Worm (Caenorhabditis elegans): ENCODE measurements around the gene clec-56.

The clec-56 gene

ce11 chrV:14504774-14505173 is 30.6 kb downstream of the clec-56 start:
- peak; percentile 29 for TF ChIP-seq M03D4.4 (tag; optimal IDR thresholded peaks at IDR 0.05)
- no peak for TF ChIP-seq zip-8 (tag; optimal IDR thresholded peaks at IDR 0.05)
- peak; percentile 66 for TF ChIP-seq drap-1 (GFP tag; optimal IDR thresholded peaks at IDR 0.05)
- TF ChIP-seq unc-120 (tag; optimal IDR thresholded peaks at IDR 0.05; ENCODE audit: poor library complexity, severe bottlenecking): no peak

ce11 chrV:14505745-14506214 is 31.6 kb downstream of the clec-56 start:
- TF ChIP-seq unc-39 (tag; optimal IDR thresholded peaks at IDR 0.05) (no peak), elt-3 (tag; optimal IDR thresholded peaks at IDR 0.05) (peak; percentile 14), sptf-1 (tag; optimal IDR thresholded peaks at IDR 0.05) (peak; percentile 30), M03D4.4 (tag; optimal IDR thresholded peaks at IDR 0.05) (no peak), drap-1 (GFP tag; optimal IDR thresholded peaks at IDR 0.05) (peak; percentile 62), unc-120 (tag; optimal IDR thresholded peaks at IDR 0.05; ENCODE audit: poor library complexity, severe bottlenecking) (no peak), elt-1 (tag; optimal IDR thresholded peaks at IDR 0.05; ENCODE audit: borderline replicate concordance, insufficient read depth) (peak; percentile 92), ceh-83 (GFP tag; optimal IDR thresholded peaks at IDR 0.05) (no peak), sem-2 (GFP tag; optimal IDR thresholded peaks at IDR 0.05) (peak; percentile 7), mep-1 (tag; optimal IDR thresholded peaks at IDR 0.05) (no peak), cnd-1 (tag; optimal IDR thresholded peaks at IDR 0.05) (peak; percentile 15), blmp-1 (tag; optimal IDR thresholded peaks at IDR 0.05) (no peak), hlh-1 (tag; optimal IDR thresholded peaks at IDR 0.05) (no peak), ztf-11 (tag; optimal IDR thresholded peaks at IDR 0.05) (no peak), snpc-4 (tag; optimal IDR thresholded peaks at IDR 0.05) (no peak), ham-2 (GFP tag; optimal IDR thresholded peaks at IDR 0.05) (peak; percentile 95), ceh-39 (tag; optimal IDR thresholded peaks at IDR 0.05) (no peak)

ce11 chrV:14506713-14507675 is 32.8 kb downstream of the clec-56 start:
- TF ChIP-seq mep-1 (tag; optimal IDR thresholded peaks at IDR 0.05): no peak
- no peak for TF ChIP-seq sptf-1 (tag; optimal IDR thresholded peaks at IDR 0.05)
- TF ChIP-seq unc-62 (GFP tag; optimal IDR thresholded peaks at IDR 0.05): peak; percentile 68
- TF ChIP-seq ham-2 (GFP tag; optimal IDR thresholded peaks at IDR 0.05): peak; percentile 57
- no peak for TF ChIP-seq M03D4.4 (tag; optimal IDR thresholded peaks at IDR 0.05)
- TF ChIP-seq lin-13 (tag; optimal IDR thresholded peaks at IDR 0.05): no peak
- no peak for TF ChIP-seq ceh-39 (tag; optimal IDR thresholded peaks at IDR 0.05)
- TF ChIP-seq drap-1 (GFP tag; optimal IDR thresholded peaks at IDR 0.05): peak; percentile 66
- TF ChIP-seq flh-1 (GFP tag; optimal IDR thresholded peaks at IDR 0.05): no peak
- TF ChIP-seq nhr-237 (tag; optimal IDR thresholded peaks at IDR 0.05): no peak
- peak; percentile 46 for TF ChIP-seq ztf-11 (tag; optimal IDR thresholded peaks at IDR 0.05)
- peak; percentile 58 for TF ChIP-seq ces-1 (GFP tag; optimal IDR thresholded peaks at IDR 0.05)
- TF ChIP-seq tbx-8 (GFP tag; optimal IDR thresholded peaks at IDR 0.05): no peak
- peak; percentile 99 for TF ChIP-seq elt-1 (tag; optimal IDR thresholded peaks at IDR 0.05; ENCODE audit: borderline replicate concordance, insufficient read depth)
- peak; percentile 53 for TF ChIP-seq nhr-2 (tag; optimal IDR thresholded peaks at IDR 0.05)
- no peak for TF ChIP-seq ceh-43 (GFP tag; optimal IDR thresholded peaks at IDR 0.05)

ce11 chrV:14508005-14508521 is 33.9 kb downstream of the clec-56 start, which contains the start of gene R02D5.1:
Gene R02D5.1, plus strand, starts transcription at chrV:14508249.
- TF ChIP-seq sem-2 (GFP tag; optimal IDR thresholded peaks at IDR 0.05) (no peak), cnd-1 (tag; optimal IDR thresholded peaks at IDR 0.05) (peak; percentile 34), lsy-2 (tag; optimal IDR thresholded peaks at IDR 0.05) (no peak), elt-3 (tag; optimal IDR thresholded peaks at IDR 0.05) (no peak), nhr-12 (tag; optimal IDR thresholded peaks at IDR 0.05) (no peak), ham-2 (GFP tag; optimal IDR thresholded peaks at IDR 0.05) (peak; percentile 71), bed-3 (GFP tag; optimal IDR thresholded peaks at IDR 0.05) (no peak), unc-39 (tag; optimal IDR thresholded peaks at IDR 0.05) (no peak), ces-1 (GFP tag; optimal IDR thresholded peaks at IDR 0.05) (peak; percentile 25), flh-1 (GFP tag; optimal IDR thresholded peaks at IDR 0.05) (no peak), ceh-83 (GFP tag; optimal IDR thresholded peaks at IDR 0.05) (no peak), ztf-11 (tag; optimal IDR thresholded peaks at IDR 0.05) (no peak), sptf-1 (tag; optimal IDR thresholded peaks at IDR 0.05) (no peak), elt-1 (tag; optimal IDR thresholded peaks at IDR 0.05; ENCODE audit: borderline replicate concordance, insufficient read depth) (peak; percentile 19), hlh-1 (tag; optimal IDR thresholded peaks at IDR 0.05) (no peak), lin-32 (GFP tag; optimal IDR thresholded peaks at IDR 0.05) (no peak), M03D4.4 (tag; optimal IDR thresholded peaks at IDR 0.05) (no peak), zip-8 (tag; optimal IDR thresholded peaks at IDR 0.05) (no peak), unc-62 (GFP tag; optimal IDR thresholded peaks at IDR 0.05) (no peak), mls-2 (tag; optimal IDR thresholded peaks at IDR 0.05) (no peak), nhr-2 (tag; optimal IDR thresholded peaks at IDR 0.05) (peak; percentile 2), blmp-1 (tag; optimal IDR thresholded peaks at IDR 0.05) (peak; percentile 95), nhr-237 (tag; optimal IDR thresholded peaks at IDR 0.05) (no peak), unc-120 (tag; optimal IDR thresholded peaks at IDR 0.05; ENCODE audit: poor library complexity, severe bottlenecking) (no peak), ceh-39 (tag; optimal IDR thresholded peaks at IDR 0.05) (no peak), lin-13 (tag; optimal IDR thresholded peaks at IDR 0.05) (no peak), mab-5 (tag; optimal IDR thresholded peaks at IDR 0.05) (no peak), pha-4 (tag; optimal IDR thresholded peaks at IDR 0.05) (no peak), ceh-43 (GFP tag; optimal IDR thresholded peaks at IDR 0.05) (no peak), drap-1 (GFP tag; optimal IDR thresholded peaks at IDR 0.05) (peak; percentile 56), nhr-28 (tag; optimal IDR thresholded peaks at IDR 0.05) (no peak), nhr-76 (tag; optimal IDR thresholded peaks at IDR 0.05) (no peak), mep-1 (tag; optimal IDR thresholded peaks at IDR 0.05) (no peak), tbx-8 (GFP tag; optimal IDR thresholded peaks at IDR 0.05) (no peak), snpc-4 (tag; optimal IDR thresholded peaks at IDR 0.05) (no peak)

All from whole organism, mixed stage, embryonic.